Fruit fly (Drosophila melanogaster) whole organism, prepupa: ENCODE measurements around the gene CG33272.
A peak's percentile ranks its signal among the peaks of the same experiment; 100 is the strongest.

Experiments used
- Blimp-1 ChIP-seq: fragments of 200-800 bp; sonication (Bioruptor generic); optimal IDR thresholded peaks from 3 replicates; lab custom pipeline; 2017; ENCODE audit warnings: missing biosample characterization, missing genetic modification characterization, mild to moderate bottlenecking, moderate library complexity, missing genetic modification reagents
- CG10631 ChIP-seq: fragments of 200-800 bp; sonication (Bioruptor generic); optimal IDR thresholded peaks from 2 replicates; lab custom pipeline; 2016; ENCODE audit warnings: missing biosample characterization, missing genetic modification characterization
- CG10669 ChIP-seq: fragments of 200-800 bp; sonication (Bioruptor generic); optimal IDR thresholded peaks from 3 replicates; lab custom pipeline; 2018; ENCODE audit warnings: missing biosample characterization, mild to moderate bottlenecking, missing genetic modification characterization, moderate library complexity
- CG11294 ChIP-seq: fragments of 200-800 bp; sonication (Bioruptor generic); IDR thresholded peaks from 2 replicates; pipeline ENCODE4 v1.3.6; 2022; ENCODE audit warnings: missing biosample characterization, missing genetic modification characterization
- CG11902 ChIP-seq: fragments of 200-800 bp; sonication (Bioruptor generic); optimal IDR thresholded peaks from 3 replicates; lab custom pipeline; 2016; ENCODE audit warnings: missing biosample characterization, missing genetic modification characterization
- CG15336 ChIP-seq: fragments of 200-800 bp; sonication (Bioruptor generic); IDR thresholded peaks from 2 replicates; pipeline ENCODE4 v1.3.6; 2022; ENCODE audit warnings: missing biosample characterization, missing genetic modification characterization
- CG16779 ChIP-seq: fragments of 200-800 bp; sonication (Bioruptor generic); optimal IDR thresholded peaks from 3 replicates; lab custom pipeline; 2017; ENCODE audit warnings: missing biosample characterization, mild to moderate bottlenecking, missing genetic modification characterization
- CG3032 ChIP-seq: fragments of 200-800 bp; optimal IDR thresholded peaks from 2 replicates; lab custom pipeline; 2019; ENCODE audit warnings: missing biosample characterization, mild to moderate bottlenecking, missing genetic modification characterization, moderate library complexity
- CG31627 ChIP-seq: fragments of 200-800 bp; sonication (Bioruptor generic); optimal IDR thresholded peaks from 3 replicates; lab custom pipeline; 2016; ENCODE audit warnings: missing biosample characterization, missing genetic modification characterization
- CG34406 ChIP-seq: fragments of 200-800 bp; sonication (Bioruptor generic); optimal IDR thresholded peaks from 3 replicates; lab custom pipeline; 2016; ENCODE audit warnings: missing biosample characterization, missing genetic modification characterization
- CG3919 ChIP-seq: fragments of 200-800 bp; sonication (Bioruptor generic); optimal IDR thresholded peaks from 3 replicates; lab custom pipeline; 2016; ENCODE audit warnings: missing biosample characterization, missing genetic modification characterization
- CG4318 ChIP-seq: fragments of 200-800 bp; sonication (Bioruptor generic); optimal IDR thresholded peaks from 3 replicates; lab custom pipeline; 2017; ENCODE audit warnings: missing biosample characterization, mild to moderate bottlenecking, missing genetic modification characterization
- CG6163 ChIP-seq: fragments of 200-800 bp; sonication (Bioruptor generic); IDR thresholded peaks from 3 replicates; pipeline ENCODE4 v1.3.6; 2022; ENCODE audit warnings: missing biosample characterization, missing genetic modification characterization
- CG6792 ChIP-seq: fragments of 200-800 bp; sonication (Bioruptor generic); optimal IDR thresholded peaks from 3 replicates; lab custom pipeline; 2016; ENCODE audit warnings: missing biosample characterization, missing genetic modification characterization
- CG6854 ChIP-seq: fragments of 200-800 bp; sonication (Bioruptor generic); optimal IDR thresholded peaks from 2 replicates; lab custom pipeline; 2017; ENCODE audit warnings: missing biosample characterization, mild to moderate bottlenecking, missing genetic modification characterization
- CG7368 ChIP-seq: fragments of 200-800 bp; sonication (Bioruptor generic); optimal IDR thresholded peaks from 3 replicates; lab custom pipeline; 2016; ENCODE audit warnings: missing biosample characterization, missing genetic modification characterization
- CG8319 ChIP-seq: fragments of 200-800 bp; sonication (Bioruptor generic); optimal IDR thresholded peaks from 3 replicates; lab custom pipeline; 2016; ENCODE audit warnings: missing biosample characterization, missing genetic modification characterization
- CG8632 ChIP-seq: fragments of 200-800 bp; sonication (Bioruptor generic); optimal IDR thresholded peaks from 3 replicates; lab custom pipeline; 2016; ENCODE audit warnings: missing biosample characterization, missing genetic modification characterization
- Eip75B ChIP-seq: fragments of 200-800 bp; sonication (Bioruptor generic); optimal IDR thresholded peaks from 3 replicates; lab custom pipeline; 2016; ENCODE audit warnings: missing biosample characterization, missing genetic modification characterization
- Eip78C ChIP-seq: fragments of 200-800 bp; sonication (Bioruptor generic); peaks from one replicate; lab custom pipeline; 2016; ENCODE audit warnings: missing biosample characterization, missing genetic modification characterization
- Eip93F ChIP-seq: fragments of 200-800 bp; sonication (Bioruptor generic); optimal IDR thresholded peaks from 2 replicates; lab custom pipeline; 2016; ENCODE audit warnings: missing biosample characterization, mild to moderate bottlenecking, missing genetic modification characterization
- Ets21C ChIP-seq: fragments of 200-800 bp; sonication (Bioruptor generic); optimal IDR thresholded peaks from 3 replicates; lab custom pipeline; 2016; ENCODE audit warnings: missing biosample characterization, missing genetic modification characterization
- Ets96B ChIP-seq: fragments of 200-800 bp; optimal IDR thresholded peaks from 2 replicates; lab custom pipeline; 2019; ENCODE audit warnings: missing biosample characterization, mild to moderate bottlenecking, missing genetic modification characterization, moderate library complexity
- Gug ChIP-seq: fragments of 200-800 bp; sonication (Bioruptor generic); IDR thresholded peaks from 2 replicates; pipeline ENCODE4 v1.3.6; 2022; ENCODE audit warnings: missing biosample characterization, missing genetic modification characterization
- Hr38 ChIP-seq: sonication (Bioruptor generic); optimal IDR thresholded peaks from 2 replicates; lab custom pipeline; 2016; ENCODE audit warnings: missing biosample characterization, missing genetic modification characterization
- Hr39 ChIP-seq: fragments of 200-800 bp; sonication (Bioruptor generic); optimal IDR thresholded peaks from 2 replicates; lab custom pipeline; 2016; ENCODE audit warnings: missing biosample characterization, missing genetic modification characterization
- Lpt ChIP-seq: fragments of 200-800 bp; sonication (Bioruptor generic); optimal IDR thresholded peaks from 3 replicates; lab custom pipeline; 2016; ENCODE audit warnings: missing biosample characterization, missing genetic modification characterization
- Met ChIP-seq: fragments of 200-800 bp; sonication (Bioruptor generic); optimal IDR thresholded peaks from 3 replicates; lab custom pipeline; 2016; ENCODE audit warnings: missing biosample characterization, missing genetic modification characterization
- OdsH ChIP-seq: fragments of 200-800 bp; sonication (Bioruptor generic); optimal IDR thresholded peaks from 3 replicates; lab custom pipeline; 2016; ENCODE audit warnings: missing biosample characterization, missing genetic modification characterization
- Smox ChIP-seq: fragments of 200-800 bp; sonication (Bioruptor generic); optimal IDR thresholded peaks from 3 replicates; lab custom pipeline; 2016; ENCODE audit warnings: missing biosample characterization, missing genetic modification characterization
- Sox102F ChIP-seq: fragments of 200-800 bp; sonication (Bioruptor generic); optimal IDR thresholded peaks from 2 replicates; lab custom pipeline; 2016; ENCODE audit warnings: missing biosample characterization, mild to moderate bottlenecking, missing genetic modification characterization
- Sox14 ChIP-seq: fragments of 200-800 bp; sonication (Bioruptor generic); optimal IDR thresholded peaks from 3 replicates; lab custom pipeline; 2016; ENCODE audit warnings: missing biosample characterization, missing genetic modification characterization
- Sox15 ChIP-seq: fragments of 200-800 bp; sonication (Bioruptor generic); optimal IDR thresholded peaks from 3 replicates; lab custom pipeline; 2016; ENCODE audit warnings: missing biosample characterization, missing genetic modification characterization
- achi ChIP-seq: fragments of 200-800 bp; sonication (Bioruptor generic); optimal IDR thresholded peaks from 3 replicates; lab custom pipeline; 2016; ENCODE audit warnings: missing biosample characterization, missing genetic modification characterization
- acj6 ChIP-seq: fragments of 200-800 bp; sonication (Bioruptor generic); optimal IDR thresholded peaks from 3 replicates; lab custom pipeline; 2016; ENCODE audit warnings: missing biosample characterization, missing genetic modification characterization
- cyc ChIP-seq: fragments of 200-800 bp; sonication (Bioruptor generic); optimal IDR thresholded peaks from 3 replicates; lab custom pipeline; 2016; ENCODE audit warnings: missing biosample characterization, missing genetic modification characterization
- dsx ChIP-seq: fragments of 200-800 bp; optimal IDR thresholded peaks from 3 replicates; lab custom pipeline; 2019; ENCODE audit warnings: missing biosample characterization, mild to moderate bottlenecking, missing genetic modification characterization, moderate library complexity; ENCODE audit not compliant: poor library complexity, severe bottlenecking
- esn ChIP-seq: fragments of 200-800 bp; sonication (Bioruptor generic); optimal IDR thresholded peaks from 2 replicates; lab custom pipeline; 2016; ENCODE audit warnings: missing biosample characterization, mild to moderate bottlenecking, missing genetic modification characterization, moderate library complexity
- fd59A ChIP-seq: fragments of 200-800 bp; sonication (Bioruptor generic); optimal IDR thresholded peaks from 2 replicates; lab custom pipeline; 2017; ENCODE audit warnings: missing biosample characterization, mild to moderate bottlenecking, missing genetic modification characterization, missing genetic modification reagents
- fd85E ChIP-seq: fragments of 200-800 bp; sonication (Bioruptor generic); optimal IDR thresholded peaks from 3 replicates; lab custom pipeline; 2016; ENCODE audit warnings: missing biosample characterization, missing genetic modification characterization
- fkh ChIP-seq: fragments of 200-800 bp; sonication (Bioruptor generic); optimal IDR thresholded peaks from 3 replicates; lab custom pipeline; 2017; ENCODE audit warnings: missing biosample characterization, mild to moderate bottlenecking, missing genetic modification characterization, moderate library complexity
- lz ChIP-seq: fragments of 200-800 bp; sonication (Bioruptor generic); optimal IDR thresholded peaks from 3 replicates; lab custom pipeline; 2016; ENCODE audit warnings: missing biosample characterization, missing genetic modification characterization
- net ChIP-seq: fragments of 200-800 bp; sonication (Bioruptor generic); optimal IDR thresholded peaks from 3 replicates; lab custom pipeline; 2016; ENCODE audit warnings: missing biosample characterization, missing genetic modification characterization
- pdm3 ChIP-seq: fragments of 200-800 bp; sonication (Bioruptor generic); optimal IDR thresholded peaks from 3 replicates; lab custom pipeline; 2016; ENCODE audit warnings: missing biosample characterization, missing genetic modification characterization
- salr ChIP-seq, 2 experiments: fragments of 200-800 bp; sonication (Bioruptor generic); optimal IDR thresholded peaks; 3 replicates each; lab custom pipeline; 2016 to 2018; ENCODE audit warnings: missing biosample characterization in 2 of 2, missing genetic modification characterization in 2 of 2, mild to moderate bottlenecking in 1 of 2
- ss ChIP-seq, 2 experiments: fragments of 200-800 bp; sonication (Bioruptor generic); optimal IDR thresholded peaks; 2 replicates in 1 of 2; 3 replicates in 1 of 2; lab custom pipeline; 2017 to 2018; ENCODE audit warnings: mild to moderate bottlenecking in 2 of 2, missing biosample characterization in 2 of 2, missing genetic modification characterization in 2 of 2, moderate library complexity in 1 of 2
- topi ChIP-seq: fragments of 200-800 bp; sonication (Bioruptor generic); optimal IDR thresholded peaks from 3 replicates; lab custom pipeline; 2016; ENCODE audit warnings: missing biosample characterization, missing genetic modification characterization
- vri ChIP-seq: fragments of 200-800 bp; sonication (Bioruptor generic); optimal IDR thresholded peaks from 3 replicates; lab custom pipeline; 2016; ENCODE audit warnings: missing biosample characterization, mild to moderate bottlenecking, missing genetic modification characterization

CG33272 gene

DNA sequence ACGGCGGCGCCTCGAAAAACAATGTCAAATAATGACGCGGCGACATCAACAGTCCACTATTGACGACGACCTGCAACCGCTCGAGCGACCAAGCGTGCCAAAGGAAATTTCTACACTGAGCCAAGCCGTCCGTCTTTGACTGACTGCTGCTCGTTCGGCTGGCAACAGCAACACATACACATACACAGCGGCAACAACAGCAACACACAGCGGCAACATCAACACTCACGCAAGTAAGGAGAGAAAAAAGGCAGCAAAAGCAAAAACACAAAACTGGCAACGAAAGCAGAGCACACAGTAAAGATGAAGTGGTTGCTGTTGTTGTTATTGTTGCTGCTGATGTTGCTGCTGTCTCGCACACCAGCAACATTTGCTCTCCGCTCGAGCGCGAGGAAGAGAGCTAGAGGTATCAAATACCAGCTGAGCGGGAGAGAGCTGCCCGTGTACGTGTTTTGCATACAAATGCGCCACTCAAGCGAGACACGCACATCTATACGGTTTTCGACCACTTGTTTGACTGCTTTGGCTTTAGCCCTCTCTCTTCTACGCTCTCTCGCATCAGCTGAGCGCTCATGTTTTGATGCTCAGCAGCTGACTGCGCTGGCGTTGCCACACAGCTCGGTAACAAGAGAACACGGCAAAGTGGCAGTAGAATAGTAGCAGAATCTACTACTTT is 42.7 kb upstream of the CG33272 start (continued):
- peak; percentile 2 for TF ChIP-seq lz (GFP tag; lab: Kevin White, UChicago)
- TF ChIP-seq CG16779 (tag; lab: Kevin White, UChicago): peak; percentile 85
- no peak for TF ChIP-seq Sox15
- TF ChIP-seq Eip78C (GFP tag; lab: Kevin White, UChicago): peak; percentile 90
- no peak for TF ChIP-seq CG10631
- peak; percentile 27 for TF ChIP-seq CG3032 (tag; lab: Kevin White, UChicago)
- peak; percentile 77 for TF ChIP-seq CG3919 (GFP tag; lab: Kevin White, UChicago)
- TF ChIP-seq Met (GFP tag; lab: Kevin White, UChicago): peak; percentile 28
- TF ChIP-seq CG6854 (GFP tag; lab: Kevin White, UChicago): peak; percentile 72
- TF ChIP-seq, all 60 proteins: peak for 42

dm6 chr3L:11551949-11552348 is 41.6 kb upstream of the CG33272 start:
- TF ChIP-seq CG10631 (peak; percentile 54), CG16779 (tag; lab: Kevin White, UChicago) (no peak), cyc (GFP tag; lab: Kevin White, UChicago) (peak; percentile 52), pdm3 (GFP tag; lab: Kevin White, UChicago) (peak; percentile 59), Blimp-1 (no peak), topi (GFP tag; lab: Kevin White, UChicago) (peak; percentile 63), Sox14 (GFP tag; lab: Kevin White, UChicago) (peak; percentile 53), Gug (peak; percentile 53), Smox (GFP tag; lab: Kevin White, UChicago) (peak; percentile 48), CG6792 (peak; percentile 44), CG4318 (GFP tag; lab: Kevin White, UChicago) (peak; percentile 47), Hr39 (peak; percentile 36), Met (GFP tag; lab: Kevin White, UChicago) (peak; percentile 48), Sox102F (GFP tag; lab: Kevin White, UChicago) (peak; percentile 43), CG11902 (peak; percentile 10), CG8319 (GFP tag; lab: Kevin White, UChicago) (no peak), lz (GFP tag; lab: Kevin White, UChicago) (peak; percentile 47), Eip75B (GFP tag; lab: Kevin White, UChicago) (peak; percentile 62), CG10669 (GFP tag; lab: Kevin White, UChicago) (peak; percentile 70), acj6 (GFP tag; lab: Kevin White, UChicago) (peak; percentile 47), dsx (GFP tag; lab: Kevin White, UChicago) (peak; percentile 51), CG6163 (GFP tag; lab: Robert Waterston, UW) (peak; percentile 75; the same call in 2 of the 3 replicates), Ets21C (GFP tag; lab: Kevin White, UChicago) (no peak), net (peak; percentile 63), CG31627 (peak; percentile 53), Eip93F (GFP tag; lab: Kevin White, UChicago) (no peak), CG11294 (GFP tag; lab: Robert Waterston, UW) (no peak), CG15336 (GFP tag; lab: Robert Waterston, UW) (peak; percentile 76), fd59A (GFP tag; lab: Kevin White, UChicago) (peak; percentile 36), CG7368 (GFP tag; lab: Kevin White, UChicago) (peak; percentile 12), vri (GFP tag; lab: Kevin White, UChicago) (no peak), esn (GFP tag; lab: Kevin White, UChicago) (peak; percentile 57), achi (peak; percentile 51), CG6854 (GFP tag; lab: Kevin White, UChicago) (no peak), Lpt (no peak), Sox15 (peak; percentile 16), OdsH (GFP tag; lab: Kevin White, UChicago) (peak; percentile 51), fkh (GFP tag; lab: Kevin White, UChicago) (no peak), Ets96B (tag; lab: Kevin White, UChicago) (peak; percentile 71), CG8632 (GFP tag; lab: Kevin White, UChicago) (peak; percentile 48), fd85E (GFP tag; lab: Kevin White, UChicago) (no peak), salr (GFP tag; optimal IDR thresholded peaks at IDR 0.05; lab: Kevin White, UChicago) (peak; percentile 33 to 34), ss (GFP tag; optimal IDR thresholded peaks at IDR 0.05; lab: Kevin White, UChicago) (peak; percentile 21 to 64), CG34406 (GFP tag; lab: Kevin White, UChicago) (peak; percentile 51), Hr38 (GFP tag; lab: Kevin White, UChicago) (no peak)
